Worm (Caenorhabditis elegans) whole organism, L3 larva: ENCODE results near the gene C28H8.3.

ENCODE experiments used
- R02D3.7 ChIP-seq: fragments of 150-350 bp; optimal IDR thresholded peaks from 2 replicates; lab custom pipeline; 2014; ENCODE audit warnings: missing biosample characterization, missing genetic modification characterization
- ZK546.5 ChIP-seq: sonication (generic microtip); optimal IDR thresholded peaks from 2 replicates; lab custom pipeline; 2017; ENCODE audit warnings: missing biosample characterization, missing genetic modification characterization
- aly-2 ChIP-seq: fragments of 150-350 bp; optimal IDR thresholded peaks from 2 replicates; lab custom pipeline; 2014; ENCODE audit warnings: missing biosample characterization, missing genetic modification characterization
- ama-1 ChIP-seq: fragments of 150-350 bp; optimal IDR thresholded peaks from 2 replicates; lab custom pipeline; 2018
- ceh-16 ChIP-seq: sonication (generic microtip); optimal IDR thresholded peaks from 2 replicates; lab custom pipeline; 2017; ENCODE audit warnings: missing biosample characterization, missing genetic modification characterization
- ceh-28 ChIP-seq: fragments of 150-350 bp; optimal IDR thresholded peaks from 2 replicates; lab custom pipeline; 2014; ENCODE audit warnings: missing biosample characterization, missing genetic modification reagents, missing genetic modification characterization
- ceh-82 ChIP-seq: fragments of 150-350 bp; optimal IDR thresholded peaks from 2 replicates; lab custom pipeline; 2014; ENCODE audit warnings: missing biosample characterization, missing genetic modification characterization
- ceh-9 ChIP-seq: sonication (generic microtip); optimal IDR thresholded peaks from 2 replicates; lab custom pipeline; 2018; ENCODE audit warnings: missing biosample characterization, missing genetic modification characterization
- daf-12 ChIP-seq: fragments of 150-350 bp; optimal IDR thresholded peaks from 2 replicates; lab custom pipeline; 2014; ENCODE audit warnings: missing biosample characterization, missing genetic modification reagents, missing genetic modification characterization
- egl-27 ChIP-seq: sonication (generic microtip); optimal IDR thresholded peaks from 4 replicates; lab custom pipeline; 2017; ENCODE audit warnings: missing biosample characterization, missing genetic modification reagents, missing genetic modification characterization
- egl-5 ChIP-seq: fragments of 150-350 bp; optimal IDR thresholded peaks from 2 replicates; lab custom pipeline; 2017; ENCODE audit warnings: missing biosample characterization, missing genetic modification reagents, missing genetic modification characterization, inconsistent platforms
- elt-1 ChIP-seq: fragments of 150-350 bp; optimal IDR thresholded peaks from 2 replicates; lab custom pipeline; 2014; ENCODE audit warnings: missing biosample characterization, missing genetic modification characterization
- elt-2 ChIP-seq: sonication (generic microtip); optimal IDR thresholded peaks from 2 replicates; lab custom pipeline; 2016; ENCODE audit warnings: missing genetic modification reagents, mild to moderate bottlenecking, missing genetic modification characterization, missing compliant biosample characterization
- elt-3 ChIP-seq, 3 experiments: fragments of 150-350 bp in 1 of 3; sonication (generic microtip) in 2 of 3; optimal IDR thresholded peaks; 2 replicates in 2 of 3; 4 replicates in 1 of 3; lab custom pipeline; 2014 to 2017; ENCODE audit warnings: missing biosample characterization in 3 of 3, missing genetic modification characterization in 3 of 3
- eor-1 ChIP-seq, 2 experiments: fragments of 150-350 bp; optimal IDR thresholded peaks; 2 replicates each; lab custom pipeline; 2014 to 2018; ENCODE audit warnings: missing biosample characterization in 2 of 2, missing genetic modification characterization in 2 of 2
- fkh-10 ChIP-seq: sonication (generic microtip); optimal IDR thresholded peaks from 2 replicates; lab custom pipeline; 2017; ENCODE audit warnings: missing biosample characterization, missing genetic modification reagents, missing genetic modification characterization
- fkh-2 ChIP-seq: fragments of 150-350 bp; optimal IDR thresholded peaks from 2 replicates; lab custom pipeline; 2014; ENCODE audit warnings: missing biosample characterization, missing genetic modification reagents, missing genetic modification characterization
- fos-1 ChIP-seq: fragments of 150-350 bp; optimal IDR thresholded peaks from 2 replicates; lab custom pipeline; 2014; ENCODE audit warnings: missing biosample characterization, missing genetic modification characterization
- hmg-11 ChIP-seq: sonication (generic microtip); optimal IDR thresholded peaks from 2 replicates; lab custom pipeline; 2016; ENCODE audit warnings: missing genetic modification characterization, missing compliant biosample characterization
- jun-1 ChIP-seq: fragments of 150-350 bp; optimal IDR thresholded peaks from 2 replicates; lab custom pipeline; 2014; ENCODE audit warnings: missing biosample characterization, missing genetic modification reagents, missing genetic modification characterization
- lin-15B ChIP-seq: fragments of 150-350 bp; optimal IDR thresholded peaks from 2 replicates; lab custom pipeline; 2014; ENCODE audit warnings: missing biosample characterization, missing genetic modification characterization
- lin-39 ChIP-seq: fragments of 150-350 bp; optimal IDR thresholded peaks from 2 replicates; lab custom pipeline; 2018; ENCODE audit warnings: missing biosample characterization, missing genetic modification reagents, missing genetic modification characterization
- lsy-12 ChIP-seq: sonication (generic microtip); optimal IDR thresholded peaks from 2 replicates; lab custom pipeline; 2016; ENCODE audit warnings: mild to moderate bottlenecking, missing genetic modification characterization, missing compliant biosample characterization
- mdl-1 ChIP-seq: fragments of 150-350 bp; optimal IDR thresholded peaks from 2 replicates; lab custom pipeline; 2014; ENCODE audit warnings: missing biosample characterization, missing genetic modification characterization
- mml-1 ChIP-seq: fragments of 150-350 bp; sonication (generic microtip); optimal IDR thresholded peaks from 3 replicates; lab custom pipeline; 2014; ENCODE audit warnings: missing biosample characterization, missing genetic modification characterization
- nfya-1 ChIP-seq: sonication (generic microtip); optimal IDR thresholded peaks from 2 replicates; lab custom pipeline; 2017; ENCODE audit warnings: missing genetic modification characterization, mild to moderate bottlenecking, missing compliant biosample characterization, antibody characterized with exemption, moderate library complexity; ENCODE audit not compliant: insufficient read depth
- nhr-11 ChIP-seq: fragments of 150-350 bp; optimal IDR thresholded peaks from 2 replicates; lab custom pipeline; 2014; ENCODE audit warnings: missing biosample characterization, missing genetic modification characterization
- nhr-12 ChIP-seq: fragments of 150-350 bp; optimal IDR thresholded peaks from 2 replicates; lab custom pipeline; 2014; ENCODE audit warnings: missing biosample characterization, missing genetic modification characterization
- nhr-23 ChIP-seq: fragments of 150-350 bp; optimal IDR thresholded peaks from 2 replicates; lab custom pipeline; 2014; ENCODE audit warnings: missing biosample characterization, missing genetic modification reagents, missing genetic modification characterization
- nhr-237 ChIP-seq: fragments of 150-350 bp; optimal IDR thresholded peaks from 2 replicates; lab custom pipeline; 2014; ENCODE audit warnings: missing biosample characterization, missing genetic modification characterization
- nhr-25 ChIP-seq: sonication (generic microtip); optimal IDR thresholded peaks from 2 replicates; lab custom pipeline; 2017; ENCODE audit warnings: missing biosample characterization, missing genetic modification characterization
- nhr-28 ChIP-seq: fragments of 150-350 bp; optimal IDR thresholded peaks from 2 replicates; lab custom pipeline; 2014; ENCODE audit warnings: missing biosample characterization, missing genetic modification characterization
- nhr-43 ChIP-seq: sonication (generic microtip); optimal IDR thresholded peaks from 2 replicates; lab custom pipeline; 2016; ENCODE audit warnings: mild to moderate bottlenecking, missing genetic modification characterization, missing compliant biosample characterization; ENCODE audit not compliant: poor library complexity, severe bottlenecking
- nhr-67 ChIP-seq: fragments of 150-350 bp; optimal IDR thresholded peaks from 2 replicates; lab custom pipeline; 2014; ENCODE audit warnings: missing biosample characterization, missing genetic modification characterization
- nhr-76 ChIP-seq: fragments of 150-350 bp; sonication (generic microtip); optimal IDR thresholded peaks from 5 replicates; lab custom pipeline; 2014; ENCODE audit warnings: missing biosample characterization, missing genetic modification characterization
- nhr-77 ChIP-seq: fragments of 150-350 bp; optimal IDR thresholded peaks from 2 replicates; lab custom pipeline; 2014; ENCODE audit warnings: missing biosample characterization, missing genetic modification characterization
- pha-4 ChIP-seq: fragments of 150-350 bp; optimal IDR thresholded peaks from 2 replicates; lab custom pipeline; 2014; ENCODE audit warnings: missing biosample characterization, missing genetic modification reagents, missing genetic modification characterization
- pqm-1 ChIP-seq: fragments of 150-350 bp; optimal IDR thresholded peaks from 2 replicates; lab custom pipeline; 2017; ENCODE audit warnings: missing biosample characterization, missing genetic modification characterization, inconsistent platforms
- sea-2 ChIP-seq: fragments of 150-350 bp; sonication (generic microtip); optimal IDR thresholded peaks from 4 replicates; lab custom pipeline; 2014; ENCODE audit warnings: missing biosample characterization, missing genetic modification reagents, missing genetic modification characterization
- skn-1 ChIP-seq: fragments of 150-350 bp; optimal IDR thresholded peaks from 2 replicates; lab custom pipeline; 2014; ENCODE audit warnings: missing biosample characterization, missing genetic modification characterization
- snpc-4 ChIP-seq: fragments of 150-350 bp; optimal IDR thresholded peaks from 2 replicates; lab custom pipeline; 2014; ENCODE audit warnings: missing biosample characterization, missing genetic modification characterization
- tbx-2 ChIP-seq: sonication (generic microtip); optimal IDR thresholded peaks from 2 replicates; lab custom pipeline; 2016; ENCODE audit warnings: mild to moderate bottlenecking, missing genetic modification characterization, missing compliant biosample characterization
- unc-39 ChIP-seq: sonication (generic microtip); optimal IDR thresholded peaks from 4 replicates; lab custom pipeline; 2017; ENCODE audit warnings: missing biosample characterization, missing genetic modification characterization
- unc-62 ChIP-seq: fragments of 150-350 bp; sonication (generic microtip); optimal IDR thresholded peaks from 4 replicates; lab custom pipeline; 2014; ENCODE audit warnings: missing biosample characterization, missing genetic modification reagents, missing genetic modification characterization
- zag-1 ChIP-seq: fragments of 150-350 bp; optimal IDR thresholded peaks from 2 replicates; lab custom pipeline; 2014; ENCODE audit warnings: missing biosample characterization, missing genetic modification characterization
- ztf-11 ChIP-seq: fragments of 150-350 bp; optimal IDR thresholded peaks from 2 replicates; lab custom pipeline; 2014; ENCODE audit warnings: missing biosample characterization, missing genetic modification characterization
- ztf-4 ChIP-seq: fragments of 150-350 bp; optimal IDR thresholded peaks from 2 replicates; lab custom pipeline; 2014; ENCODE audit warnings: missing biosample characterization, missing genetic modification characterization

The C28H8.3 gene

DNA sequence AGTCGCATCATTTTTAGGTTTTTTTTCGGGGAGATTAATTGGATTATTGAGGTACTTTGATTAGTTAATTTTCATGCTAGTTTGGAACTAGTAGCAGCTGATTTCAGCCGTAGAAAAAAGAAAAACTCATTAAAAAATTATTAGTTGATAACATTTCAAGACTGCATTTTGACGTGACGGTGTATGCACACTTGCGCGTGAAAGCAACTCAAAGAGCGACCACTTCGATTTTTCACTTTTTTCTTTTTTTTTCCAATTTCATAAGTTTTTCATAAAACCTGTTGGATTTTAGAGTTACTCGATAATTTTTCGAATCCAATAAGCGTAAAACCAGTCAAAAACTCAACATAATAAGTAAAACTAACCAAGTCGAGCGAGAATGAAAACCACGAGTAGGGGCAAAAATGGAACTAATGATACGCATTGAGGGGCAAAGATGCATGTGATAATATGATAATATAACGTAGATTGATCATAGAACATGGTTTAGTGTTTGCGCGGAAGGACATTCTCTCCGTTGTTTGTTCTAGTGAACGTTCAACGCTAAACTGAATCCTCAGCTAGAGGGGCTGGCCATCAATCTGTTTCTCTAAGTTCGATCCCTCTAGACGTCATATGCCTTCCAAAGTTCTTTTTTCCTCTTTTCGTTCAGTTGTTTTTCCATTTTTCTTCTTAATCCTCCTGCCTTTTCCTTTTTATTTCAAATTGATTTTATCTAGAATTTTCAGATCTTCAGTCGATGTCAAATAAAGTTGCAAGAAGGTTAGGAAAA lies 39.8 kb downstream of the C28H8.3 start, which contains the start of the genes F25B5.6 and F25B5.3:
Gene F25B5.6, minus strand, starts transcription at position 572 of the 772 bp plus-strand sequence.
Gene F25B5.3, plus strand, starts transcription at position 722 of the 772 bp plus-strand sequence.
- TF ChIP-seq skn-1 (tag; lab: Kevin White, UChicago) (no peak), lsy-12 (tag; lab: Kevin White, UChicago) (no peak), eor-1 (tag; optimal IDR thresholded peaks at IDR 0.05; lab: Kevin White, UChicago) (no peak), pha-4 (tag; lab: Kevin White, UChicago) (peak; percentile 70), nhr-237 (tag; lab: Kevin White, UChicago) (no peak), nhr-11 (tag; lab: Kevin White, UChicago) (no peak), ZK546.5 (tag; lab: Kevin White, UChicago) (no peak), mdl-1 (tag; lab: Kevin White, UChicago) (no peak), ceh-28 (tag; lab: Kevin White, UChicago) (no peak), nfya-1 (tag; lab: Kevin White, UChicago) (peak; percentile 22), lin-39 (tag; lab: Kevin White, UChicago) (no peak), aly-2 (tag; lab: Kevin White, UChicago) (no peak), ama-1 (no peak), elt-3 (tag; optimal IDR thresholded peaks at IDR 0.05; lab: Kevin White, UChicago) (no peak), nhr-25 (tag; lab: Kevin White, UChicago) (peak; percentile 25), fos-1 (tag; lab: Kevin White, UChicago) (no peak), lin-15B (tag; lab: Kevin White, UChicago) (no peak), fkh-2 (tag; lab: Kevin White, UChicago) (no peak), ceh-9 (tag; lab: Kevin White, UChicago) (no peak), ztf-4 (tag; lab: Kevin White, UChicago) (no peak), jun-1 (tag; lab: Kevin White, UChicago) (no peak), nhr-28 (no peak), egl-27 (tag; lab: Kevin White, UChicago) (no peak), tbx-2 (tag; lab: Kevin White, UChicago) (no peak), egl-5 (tag; lab: Kevin White, UChicago) (no peak), nhr-23 (tag; lab: Kevin White, UChicago) (peak; percentile 8), ceh-16 (tag; lab: Kevin White, UChicago) (no peak), nhr-43 (tag; lab: Kevin White, UChicago) (no peak), elt-2 (tag; lab: Kevin White, UChicago) (peak; percentile 22), hmg-11 (no peak), nhr-76 (no peak), snpc-4 (tag; lab: Kevin White, UChicago) (no peak), daf-12 (tag; lab: Kevin White, UChicago) (no peak), fkh-10 (GFP tag; lab: Kevin White, UChicago) (no peak), ztf-11 (tag; lab: Kevin White, UChicago) (no peak), sea-2 (GFP tag; lab: Kevin White, UChicago) (no peak), ceh-82 (tag; lab: Kevin White, UChicago) (no peak), unc-62 (no peak), nhr-12 (tag; lab: Kevin White, UChicago) (no peak), nhr-77 (tag; lab: Kevin White, UChicago) (no peak), pqm-1 (tag; lab: Kevin White, UChicago) (peak; percentile 40), mml-1 (no peak), zag-1 (tag; lab: Kevin White, UChicago) (no peak), unc-39 (no peak), elt-1 (no peak), nhr-67 (tag; lab: Kevin White, UChicago) (no peak), R02D3.7 (tag; lab: Kevin White, UChicago) (no peak)
- TF ChIP-seq, all 47 proteins: peak for 6
